Fruit fly (Drosophila melanogaster): ENCODE data around the gene grn.

grn gene

dm6 chr3R:8134544-8134943 lies 46.7 kb downstream of the grn start:
- no peak for TF ChIP-seq Eip93F (GFP tag; optimal IDR thresholded peaks at IDR 0.05)
- TF ChIP-seq topi (GFP tag; optimal IDR thresholded peaks at IDR 0.05): no peak
- peak; percentile 25 for TF ChIP-seq CG1621 (tag; optimal IDR thresholded peaks at IDR 0.05)
- no peak for TF ChIP-seq spab (GFP tag; optimal IDR thresholded peaks at IDR 0.05)
- no peak for TF ChIP-seq achi (GFP tag; optimal IDR thresholded peaks at IDR 0.05)

dm6 chr3R:8132398-8132797 lies 48.8 kb downstream of the grn start:
- TF ChIP-seq Sox14 (GFP tag; optimal IDR thresholded peaks at IDR 0.05): no peak
- no peak for TF ChIP-seq Hr4 (GFP tag; optimal IDR thresholded peaks at IDR 0.05)
- TF ChIP-seq cyc (GFP tag; optimal IDR thresholded peaks at IDR 0.05): peak; percentile 41
- no peak for TF ChIP-seq CG9139 (GFP tag; optimal IDR thresholded peaks at IDR 0.05)
- peak; percentile 0 for TF ChIP-seq vri (GFP tag; optimal IDR thresholded peaks at IDR 0.05)
- TF ChIP-seq pdm3 (GFP tag; optimal IDR thresholded peaks at IDR 0.05): peak; percentile 19
- no peak for TF ChIP-seq acj6 (GFP tag; optimal IDR thresholded peaks at IDR 0.05)
- TF ChIP-seq Smox (GFP tag; optimal IDR thresholded peaks at IDR 0.05): peak; percentile 23
- no peak for TF ChIP-seq lz (GFP tag; optimal IDR thresholded peaks at IDR 0.05)
- TF ChIP-seq achi (GFP tag; optimal IDR thresholded peaks at IDR 0.05): no peak
- TF ChIP-seq net (GFP tag; optimal IDR thresholded peaks at IDR 0.05): no peak
- TF ChIP-seq Eip75B (GFP tag; optimal IDR thresholded peaks at IDR 0.05): no peak
- peak; percentile 21 for TF ChIP-seq Sox102F (GFP tag; optimal IDR thresholded peaks at IDR 0.05)
- TF ChIP-seq CG3919 (GFP tag; optimal IDR thresholded peaks at IDR 0.05): peak; percentile 5
- TF ChIP-seq CG1621 (tag; optimal IDR thresholded peaks at IDR 0.05): no peak
- TF ChIP-seq fkh (GFP tag; optimal IDR thresholded peaks at IDR 0.05): no peak
- no peak for TF ChIP-seq CG8632 (GFP tag; optimal IDR thresholded peaks at IDR 0.05)
- peak; percentile 36 for TF ChIP-seq CG31627 (GFP tag; optimal IDR thresholded peaks at IDR 0.05)
- TF ChIP-seq OdsH (GFP tag; optimal IDR thresholded peaks at IDR 0.05): no peak
- TF ChIP-seq CG16779 (tag; optimal IDR thresholded peaks at IDR 0.05): no peak
- peak; percentile 51 for TF ChIP-seq esn (GFP tag; optimal IDR thresholded peaks at IDR 0.05)
- TF ChIP-seq svp (GFP tag): peak; percentile 76
- TF ChIP-seq spab (GFP tag; optimal IDR thresholded peaks at IDR 0.05): peak; percentile 8
- no peak for TF ChIP-seq CG32006 (GFP tag; optimal IDR thresholded peaks at IDR 0.05)
- no peak for TF ChIP-seq CG6276 (GFP tag; optimal IDR thresholded peaks at IDR 0.05)
- TF ChIP-seq CG34406 (GFP tag; optimal IDR thresholded peaks at IDR 0.05): no peak
- TF ChIP-seq Sox15 (GFP tag; optimal IDR thresholded peaks at IDR 0.05): no peak
- no peak for TF ChIP-seq Gug (GFP tag; IDR thresholded peaks at IDR 0.05)
- TF ChIP-seq CG6163 (GFP tag; IDR thresholded peaks at IDR 0.05): no peak
- TF ChIP-seq Eip93F (GFP tag; optimal IDR thresholded peaks at IDR 0.05): no peak
- no peak for TF ChIP-seq CG6854 (GFP tag; optimal IDR thresholded peaks at IDR 0.05)
- peak; percentile 77 for TF ChIP-seq Eip78C (GFP tag)
- TF ChIP-seq CG10669 (GFP tag; optimal IDR thresholded peaks at IDR 0.05): peak; percentile 38
- peak; percentile 9 for TF ChIP-seq CG6808 (GFP tag; optimal IDR thresholded peaks at IDR 0.05)
- TF ChIP-seq CG15336 (GFP tag; IDR thresholded peaks at IDR 0.05): no peak
- TF ChIP-seq CG4318 (GFP tag; optimal IDR thresholded peaks at IDR 0.05): no peak
- no peak for TF ChIP-seq CG11294 (GFP tag; IDR thresholded peaks at IDR 0.05)
- TF ChIP-seq ss (GFP tag; optimal IDR thresholded peaks at IDR 0.05): no peak
- TF ChIP-seq CG7368 (GFP tag; optimal IDR thresholded peaks at IDR 0.05): no peak
- no peak for TF ChIP-seq Ets21C (GFP tag; optimal IDR thresholded peaks at IDR 0.05)
- TF ChIP-seq Ets96B (tag; optimal IDR thresholded peaks at IDR 0.05): peak; percentile 33
- peak; percentile 24 for TF ChIP-seq CG6792 (GFP tag; optimal IDR thresholded peaks at IDR 0.05)
- TF ChIP-seq Hr39 (GFP tag; optimal IDR thresholded peaks at IDR 0.05): peak; percentile 42
- peak; percentile 52 for TF ChIP-seq Met (GFP tag; optimal IDR thresholded peaks at IDR 0.05)
- no peak for TF ChIP-seq CG8319 (GFP tag; optimal IDR thresholded peaks at IDR 0.05)
- TF ChIP-seq Hr38 (GFP tag; optimal IDR thresholded peaks at IDR 0.05): no peak
- no peak for TF ChIP-seq fd85E (GFP tag; optimal IDR thresholded peaks at IDR 0.05)
- TF ChIP-seq CG3032 (tag; optimal IDR thresholded peaks at IDR 0.05): peak; percentile 6
- TF ChIP-seq eg (GFP tag; IDR thresholded peaks at IDR 0.05): no peak
- peak; percentile 37 for TF ChIP-seq topi (GFP tag; optimal IDR thresholded peaks at IDR 0.05)
- TF ChIP-seq CG10631 (GFP tag; optimal IDR thresholded peaks at IDR 0.05): no peak

All from whole organism, prepupa.